Worm (Caenorhabditis elegans) whole organism, L4 larva: ENCODE measurements around the gene spon-1.

Experiments used
- arid-1 ChIP-seq: fragments of 200-800 bp; sonication (Bioruptor generic); conservative IDR thresholded peaks from 2 replicates; pipeline ENCODE4 v1.3.6; 2022; ENCODE audit warnings: missing genetic modification reagents, missing genetic modification characterization, missing compliant biosample characterization
- attf-4 ChIP-seq: sonication (generic microtip); optimal IDR thresholded peaks from 3 replicates; lab custom pipeline; 2017; ENCODE audit warnings: missing biosample characterization, missing genetic modification characterization
- ceh-82 ChIP-seq: sonication (generic microtip); optimal IDR thresholded peaks from 2 replicates; lab custom pipeline; 2017; ENCODE audit warnings: missing biosample characterization, missing genetic modification characterization
- lin-1 ChIP-seq: fragments of 200-800 bp; sonication (Bioruptor generic); IDR thresholded peaks from 2 replicates; pipeline ENCODE4 v1.3.6; 2022; ENCODE audit warnings: missing genetic modification reagents, missing genetic modification characterization, missing compliant biosample characterization
- unc-39 ChIP-seq: sonication (generic microtip); optimal IDR thresholded peaks from 2 replicates; lab custom pipeline; 2017; ENCODE audit warnings: missing biosample characterization, missing genetic modification characterization
- zfp-2 ChIP-seq: sonication (generic microtip); optimal IDR thresholded peaks from 2 replicates; lab custom pipeline; 2016; ENCODE audit warnings: mild to moderate bottlenecking, missing genetic modification characterization, missing compliant biosample characterization

- no peak for TF ChIP-seq zfp-2 (tag; lab: Kevin White, UChicago)
- no peak for TF ChIP-seq arid-1 (GFP tag; lab: Robert Waterston, UW)
- TF ChIP-seq unc-39, result no peak
- TF ChIP-seq attf-4 (tag; lab: Kevin White, UChicago), result no peak
- TF ChIP-seq lin-1 (GFP tag; lab: Robert Waterston, UW), result no peak
- no peak for TF ChIP-seq ceh-82 (tag; lab: Kevin White, UChicago)
Measured at ce11 chrII:7148099-7148498, 31.7 kb downstream of the spon-1 start, which contains the start of gene T07F8.1.
